Fruit fly (Drosophila melanogaster) whole organism, embryonic: ENCODE data around the gene wfs1.

Experiments
- ATbp ChIP-seq: fragments of 200-800 bp; sonication (Bioruptor generic); optimal IDR thresholded peaks from 2 replicates; lab custom pipeline; 2017; ENCODE audit warnings: missing biosample characterization, mild to moderate bottlenecking, missing genetic modification characterization, missing genetic modification reagents
- CG13123 ChIP-seq: fragments of 200-800 bp; sonication (Bioruptor generic); optimal IDR thresholded peaks from 2 replicates; lab custom pipeline; 2016; ENCODE audit warnings: missing biosample characterization, missing genetic modification characterization
- CG14441 ChIP-seq: fragments of 200-800 bp; sonication (Bioruptor generic); IDR thresholded peaks from 2 replicates; pipeline ENCODE4 v1.3.6; 2022; ENCODE audit warnings: missing biosample characterization, missing genetic modification characterization
- CG1602 ChIP-seq: fragments of 200-800 bp; sonication (Bioruptor generic); optimal IDR thresholded peaks from 3 replicates; lab custom pipeline; 2016; ENCODE audit warnings: missing biosample characterization, missing genetic modification characterization
- CG16863 ChIP-seq: fragments of 200-800 bp; sonication (Bioruptor generic); optimal IDR thresholded peaks from 3 replicates; lab custom pipeline; 2016; ENCODE audit warnings: missing biosample characterization, missing genetic modification characterization
- CG17802 ChIP-seq: fragments of 200-800 bp; sonication (Bioruptor generic); optimal IDR thresholded peaks from 2 replicates; lab custom pipeline; 2018; ENCODE audit warnings: missing biosample characterization, mild to moderate bottlenecking, missing genetic modification characterization, moderate library complexity
- CG18476 ChIP-seq: fragments of 200-800 bp; sonication (Bioruptor generic); optimal IDR thresholded peaks from 2 replicates; lab custom pipeline; 2016; ENCODE audit warnings: missing biosample characterization, mild to moderate bottlenecking, missing genetic modification characterization
- CG34376 ChIP-seq: fragments of 200-800 bp; sonication (Bioruptor generic); optimal IDR thresholded peaks from 2 replicates; lab custom pipeline; 2018; ENCODE audit warnings: missing biosample characterization, mild to moderate bottlenecking, missing genetic modification characterization
- CG3838 ChIP-seq: fragments of 200-800 bp; sonication (Bioruptor generic); optimal IDR thresholded peaks from 3 replicates; lab custom pipeline; 2016; ENCODE audit warnings: missing biosample characterization, missing genetic modification characterization
- CG3847 ChIP-seq: fragments of 200-800 bp; sonication (Bioruptor generic); IDR thresholded peaks from 2 replicates; pipeline ENCODE4 v1.3.6; 2022; ENCODE audit warnings: missing biosample characterization, missing genetic modification characterization
- CG4707 ChIP-seq: fragments of 200-800 bp; sonication (Bioruptor generic); optimal IDR thresholded peaks from 2 replicates; lab custom pipeline; 2018; ENCODE audit warnings: missing biosample characterization, mild to moderate bottlenecking, missing genetic modification characterization, moderate library complexity
- CG6791 ChIP-seq: fragments of 200-800 bp; sonication (Bioruptor generic); IDR thresholded peaks from 3 replicates; pipeline ENCODE4 v1.3.6; 2022; ENCODE audit warnings: missing biosample characterization, missing genetic modification characterization; ENCODE audit not compliant: partially characterized antibody
- CG6813 ChIP-seq: fragments of 200-800 bp; sonication (Bioruptor generic); optimal IDR thresholded peaks from 2 replicates; lab custom pipeline; 2017; ENCODE audit warnings: missing biosample characterization, missing genetic modification characterization, mild to moderate bottlenecking, moderate library complexity, missing genetic modification reagents
- Camta ChIP-seq: fragments of 200-800 bp; sonication (Bioruptor generic); optimal IDR thresholded peaks from 2 replicates; lab custom pipeline; 2016; ENCODE audit warnings: missing biosample characterization, missing genetic modification characterization
- CoRest ChIP-seq: fragments of 200-800 bp; sonication (Bioruptor generic); optimal IDR thresholded peaks from 3 replicates; lab custom pipeline; 2018; ENCODE audit warnings: missing biosample characterization, mild to moderate bottlenecking, missing genetic modification characterization, moderate library complexity
- D ChIP-seq, 2 experiments: fragments of 200-800 bp in 1 of 2; fragments of >200 bp in 1 of 2; sonication (Bioruptor generic) in 1 of 2; optimal IDR thresholded peaks; 2 replicates in 1 of 2; 3 replicates in 1 of 2; lab custom pipeline; 2017; ENCODE audit warnings: mild to moderate bottlenecking in 1 of 2, missing biosample characterization in 1 of 2, missing genetic modification characterization in 1 of 2, missing genetic modification reagents in 1 of 2
- Deaf1 ChIP-seq: fragments of 200-800 bp; optimal IDR thresholded peaks from 3 replicates; lab custom pipeline; 2019; ENCODE audit warnings: missing biosample characterization, mild to moderate bottlenecking, missing genetic modification characterization, moderate library complexity
- Eip74EF ChIP-seq, 2 experiments: fragments of 200-800 bp in 1 of 2; fragments of >200 bp in 1 of 2; sonication (Bioruptor generic) in 1 of 2; optimal IDR thresholded peaks; 2 replicates each; lab custom pipeline; 2017 to 2019; ENCODE audit warnings: missing biosample characterization in 2 of 2, missing genetic modification characterization in 2 of 2, mild to moderate bottlenecking in 1 of 2, moderate library complexity in 1 of 2
- Ets65A ChIP-seq: fragments of 200-800 bp; sonication (Bioruptor generic); peaks from one replicate; lab custom pipeline; 2016; ENCODE audit warnings: missing biosample characterization, missing genetic modification characterization
- GATAe ChIP-seq: fragments of 200-800 bp; sonication (Bioruptor generic); conservative IDR thresholded peaks from 2 replicates; pipeline ENCODE4 v1.3.6; 2022; ENCODE audit warnings: missing biosample characterization, missing genetic modification characterization
- Lim3 ChIP-seq: fragments of 200-800 bp; sonication (Bioruptor generic); IDR thresholded peaks from 2 replicates; pipeline ENCODE4 v1.3.6; 2022; ENCODE audit warnings: missing biosample characterization, missing genetic modification characterization
- MTF-1 ChIP-seq: fragments of 200-800 bp; sonication (Bioruptor generic); optimal IDR thresholded peaks from 2 replicates; lab custom pipeline; 2018; ENCODE audit warnings: missing biosample characterization, mild to moderate bottlenecking, missing genetic modification characterization, borderline replicate concordance
- Mad ChIP-seq: fragments of 200-800 bp; sonication (Bioruptor generic); optimal IDR thresholded peaks from 2 replicates; lab custom pipeline; 2016; ENCODE audit warnings: missing biosample characterization, missing genetic modification characterization
- Nf-YB ChIP-seq: fragments of 200-800 bp; sonication (Bioruptor generic); optimal IDR thresholded peaks from 3 replicates; lab custom pipeline; 2019; ENCODE audit warnings: missing biosample characterization, mild to moderate bottlenecking, missing genetic modification characterization, moderate library complexity
- Rx ChIP-seq: fragments of 200-800 bp; sonication (Bioruptor generic); IDR thresholded peaks from 2 replicates; pipeline ENCODE4 v1.3.6; 2022; ENCODE audit warnings: missing biosample characterization, missing genetic modification characterization
- Xrp1 ChIP-seq: fragments of 200-800 bp; sonication (Bioruptor generic); IDR thresholded peaks from 2 replicates; pipeline ENCODE4 v1.3.6; 2022; ENCODE audit warnings: missing biosample characterization, missing genetic modification characterization
- ase ChIP-seq: fragments of 200-800 bp; sonication (Bioruptor generic); IDR thresholded peaks from 3 replicates; pipeline ENCODE4 v1.3.6; 2022; ENCODE audit warnings: missing biosample characterization, missing genetic modification characterization
- ash1 ChIP-seq: fragments of 200-800 bp; sonication (Bioruptor generic); optimal IDR thresholded peaks from 2 replicates; lab custom pipeline; 2018; ENCODE audit warnings: missing biosample characterization, mild to moderate bottlenecking, missing genetic modification characterization
- ato ChIP-seq: fragments of 200-800 bp; sonication (Bioruptor generic); IDR thresholded peaks from 2 replicates; pipeline ENCODE4 v1.3.6; 2022; ENCODE audit warnings: missing biosample characterization, missing genetic modification characterization; ENCODE audit not compliant: partially characterized antibody
- btn ChIP-seq: fragments of 200-800 bp; sonication (Bioruptor generic); optimal IDR thresholded peaks from 2 replicates; lab custom pipeline; 2016; ENCODE audit warnings: missing biosample characterization, missing genetic modification characterization
- caup ChIP-seq: fragments of 200-800 bp; sonication (Bioruptor generic); optimal IDR thresholded peaks from 3 replicates; lab custom pipeline; 2017; ENCODE audit warnings: missing biosample characterization, mild to moderate bottlenecking, missing genetic modification characterization, moderate library complexity; ENCODE audit not compliant: severe bottlenecking
- dysf ChIP-seq: fragments of 200-800 bp; sonication (Bioruptor generic); IDR thresholded peaks from 3 replicates; pipeline ENCODE4 v1.3.6; 2022; ENCODE audit warnings: missing biosample characterization, missing genetic modification characterization
- ewg ChIP-seq: fragments of 200-800 bp; sonication (Bioruptor generic); optimal IDR thresholded peaks from 3 replicates; lab custom pipeline; 2017; ENCODE audit warnings: mild to moderate bottlenecking, missing biosample characterization, missing genetic modification reagents, missing genetic modification characterization
- gem ChIP-seq: fragments of 200-800 bp; sonication (Bioruptor generic); optimal IDR thresholded peaks from 2 replicates; lab custom pipeline; 2019; ENCODE audit warnings: missing biosample characterization, mild to moderate bottlenecking, missing genetic modification characterization, moderate library complexity
- hbn ChIP-seq: fragments of 200-800 bp; sonication (Bioruptor generic); IDR thresholded peaks from 2 replicates; pipeline ENCODE4 v1.3.6; 2022; ENCODE audit warnings: missing biosample characterization, missing genetic modification characterization; ENCODE audit not compliant: partially characterized antibody
- mld ChIP-seq: fragments of 200-800 bp; sonication (Bioruptor generic); IDR thresholded peaks from 3 replicates; pipeline ENCODE4 v1.3.6; 2022; ENCODE audit warnings: missing biosample characterization, missing genetic modification characterization; ENCODE audit not compliant: partially characterized antibody
- nerfin-2 ChIP-seq: fragments of 200-800 bp; sonication (Bioruptor generic); IDR thresholded peaks from 2 replicates; pipeline ENCODE4 v1.3.6; 2022; ENCODE audit warnings: missing biosample characterization, missing genetic modification characterization; ENCODE audit not compliant: partially characterized antibody
- nom ChIP-seq: fragments of 200-800 bp; sonication (Bioruptor generic); optimal IDR thresholded peaks from 2 replicates; lab custom pipeline; 2017; ENCODE audit warnings: missing biosample characterization, missing genetic modification characterization, mild to moderate bottlenecking, moderate library complexity, missing genetic modification reagents
- otp ChIP-seq: fragments of 200-800 bp; sonication (Bioruptor generic); IDR thresholded peaks from 3 replicates; pipeline ENCODE4, ENCODE4 v1.3.6; 2022; ENCODE audit warnings: missing biosample characterization, missing genetic modification characterization
- peb ChIP-seq: fragments of 200-800 bp; sonication (Bioruptor generic); IDR thresholded peaks from 2 replicates; pipeline ENCODE4 v1.3.6; 2022; ENCODE audit warnings: missing biosample characterization, missing genetic modification characterization
- prd ChIP-seq, 3 experiments: fragments of >200 bp in 2 of 3; fragments of 200-800 bp in 1 of 3; sonication (Bioruptor generic) in 1 of 3; optimal IDR thresholded peaks in 2 of 3; IDR thresholded peaks in 1 of 3; 2 replicates in 2 of 3; 3 replicates in 1 of 3; pipeline versions ENCODE4 v1.3.6 to Lab custom; 2017 to 2022; ENCODE audit warnings: missing biosample characterization in 1 of 3, missing genetic modification characterization in 1 of 3
- sc ChIP-seq, 3 experiments: fragments of >200 bp in 2 of 3; fragments of 200-800 bp in 1 of 3; sonication (Bioruptor generic) in 1 of 3; optimal IDR thresholded peaks; 2 replicates in 2 of 3; 3 replicates in 1 of 3; lab custom pipeline; 2017; ENCODE audit warnings: mild to moderate bottlenecking in 1 of 3, missing biosample characterization in 1 of 3, missing genetic modification characterization in 1 of 3, missing genetic modification reagents in 1 of 3
- so ChIP-seq: fragments of 200-800 bp; sonication (Bioruptor generic); IDR thresholded peaks from 3 replicates; pipeline ENCODE4 v1.3.6; 2022; ENCODE audit warnings: missing biosample characterization, missing genetic modification characterization
- ssp ChIP-seq: fragments of 200-800 bp; sonication (Bioruptor generic); IDR thresholded peaks from 2 replicates; pipeline ENCODE4 v1.3.6; 2022; ENCODE audit warnings: missing biosample characterization, missing genetic modification characterization
- tna ChIP-seq: fragments of 200-800 bp; sonication (Bioruptor generic); IDR thresholded peaks from 2 replicates; pipeline ENCODE4 v1.3.6; 2022; ENCODE audit warnings: missing biosample characterization, missing genetic modification characterization; ENCODE audit not compliant: partially characterized antibody
- zfh1 ChIP-seq: fragments of 200-800 bp; sonication (Bioruptor generic); IDR thresholded peaks from 3 replicates; pipeline ENCODE4 v1.3.6; 2022; ENCODE audit warnings: missing biosample characterization, missing genetic modification characterization

The wfs1 gene

dm6 chr3R:22684044-22684947 is 5.9 kb downstream of the wfs1 start (continued):
- TF ChIP-seq nom (GFP tag; lab: Kevin White, UChicago) (peak; percentile 41), CG1602 (no peak), Mad (no peak), Camta (GFP tag; lab: Kevin White, UChicago) (peak; percentile 9), sc (optimal IDR thresholded peaks at IDR 0.05; lab: Kevin White, UChicago) (no peak), sc (GFP tag; optimal IDR thresholded peaks at IDR 0.05; lab: Kevin White, UChicago) (no peak), CG4707 (GFP tag; lab: Kevin White, UChicago) (no peak), btn (GFP tag; lab: Kevin White, UChicago) (no peak), CG17802 (no peak), so (GFP tag; lab: Robert Waterston, UW) (no peak), Lim3 (GFP tag; lab: Robert Waterston, UW) (no peak), tna (GFP tag; lab: Robert Waterston, UW) (no peak), Xrp1 (GFP tag; lab: Robert Waterston, UW) (0 out of 2 replicates have a peak, but pooled peaks have one; percentile 18), otp (GFP tag; lab: Robert Waterston, UW) (no peak), Ets65A (no peak), dysf (GFP tag; lab: Robert Waterston, UW) (no peak), prd (optimal IDR thresholded peaks at IDR 0.05; lab: Kevin White, UChicago) (no peak), prd (GFP tag; IDR thresholded peaks at IDR 0.05; lab: Robert Waterston, UW) (no peak), CG18476 (no peak), CG3847 (GFP tag; lab: Robert Waterston, UW) (no peak), CG6791 (no peak), D (optimal IDR thresholded peaks at IDR 0.05; lab: Kevin White, UChicago) (no peak), D (GFP tag; optimal IDR thresholded peaks at IDR 0.05; lab: Kevin White, UChicago) (no peak), GATAe (GFP tag; lab: Robert Waterston, UW) (no peak), CG6813 (GFP tag; lab: Kevin White, UChicago) (peak; percentile 12), CG13123 (GFP tag; lab: Kevin White, UChicago) (no peak), caup (GFP tag; lab: Kevin White, UChicago) (peak; percentile 9), Rx (no peak), ash1 (GFP tag; lab: Kevin White, UChicago) (no peak), zfh1 (GFP tag; lab: Robert Waterston, UW) (no peak), CoRest (tag; lab: Kevin White, UChicago) (no peak), ATbp (GFP tag; lab: Kevin White, UChicago) (peak; percentile 39), Nf-YB (GFP tag; lab: Kevin White, UChicago) (no peak), Eip74EF (GFP tag; optimal IDR thresholded peaks at IDR 0.05; lab: Kevin White, UChicago) (no peak), mld (GFP tag; lab: Robert Waterston, UW) (no peak), ewg (GFP tag; lab: Kevin White, UChicago) (no peak), CG3838 (GFP tag; lab: Kevin White, UChicago) (no peak), CG34376 (no peak), CG16863 (GFP tag; lab: Kevin White, UChicago) (no peak), hbn (GFP tag; lab: Robert Waterston, UW) (no peak), ssp (GFP tag; lab: Robert Waterston, UW) (no peak), MTF-1 (peak; percentile 27), ato (GFP tag; lab: Robert Waterston, UW) (no peak), gem (tag; lab: Kevin White, UChicago) (no peak), ase (no peak), nerfin-2 (GFP tag; lab: Robert Waterston, UW) (no peak), peb (GFP tag; lab: Robert Waterston, UW) (no peak), Deaf1 (tag; lab: Kevin White, UChicago) (no peak), CG14441 (GFP tag; lab: Robert Waterston, UW) (no peak)
